Fruit fly (Drosophila melanogaster): Measurements from ENCODE around the gene CG31883.

DNA sequence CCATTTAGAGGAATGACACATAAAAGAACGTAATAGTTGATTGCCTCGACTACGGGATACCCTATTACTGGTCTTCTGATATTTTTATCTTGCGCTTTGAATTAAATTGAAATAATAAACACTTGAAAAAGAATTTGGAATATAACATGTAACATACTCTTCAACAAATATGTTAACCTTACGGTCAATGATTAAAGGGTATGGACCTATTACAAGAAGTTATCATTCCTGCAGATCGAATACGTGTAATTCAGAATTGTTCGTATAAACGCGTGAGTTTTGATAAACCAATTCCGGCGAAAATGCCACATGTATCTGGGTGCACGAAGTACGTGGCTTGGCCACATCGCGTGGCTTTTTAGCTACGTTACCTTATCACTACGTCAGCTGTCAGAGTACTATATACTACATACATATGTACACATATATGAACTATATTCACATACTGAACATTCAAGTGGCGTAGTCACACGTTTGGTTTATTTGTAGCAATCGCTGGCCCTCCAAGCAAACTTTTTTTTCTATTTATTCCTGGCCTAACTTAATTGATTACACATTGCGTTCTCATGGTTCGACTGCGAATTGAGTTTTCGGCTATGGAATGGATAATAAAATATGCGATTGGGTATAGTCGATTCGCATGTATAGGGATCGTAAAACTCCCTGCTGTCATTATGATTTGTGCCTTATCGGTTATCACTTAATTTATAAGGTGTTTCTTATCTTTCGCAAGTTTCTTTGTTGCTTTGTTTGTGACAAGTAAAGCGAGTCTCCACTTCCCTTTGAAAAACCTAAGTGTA, 29.9 kb upstream of the CG31883 start:
- TF ChIP-seq psq (optimal IDR thresholded peaks at IDR 0.05) (no peak), usp (GFP tag; optimal IDR thresholded peaks at IDR 0.05) (no peak), CG8478 (optimal IDR thresholded peaks at IDR 0.05) (no peak)
